Worm (Caenorhabditis elegans) whole organism, L1 larva: ENCODE data around the gene rec-8.

Experiments
- ama-1 ChIP-seq: fragments of 150-350 bp; optimal IDR thresholded peaks from 2 replicates; lab custom pipeline; 2014
- ceh-63 ChIP-seq: fragments of 200-800 bp; sonication (Bioruptor generic); optimal IDR thresholded peaks from 2 replicates; lab custom pipeline; 2018; ENCODE audit warnings: mild to moderate bottlenecking, missing genetic modification characterization, missing compliant biosample characterization
- egl-27 ChIP-seq, 2 experiments: fragments of 150-350 bp in 1 of 2; sonication (generic microtip); optimal IDR thresholded peaks; 3 replicates each; lab custom pipeline; 2017 to 2018; ENCODE audit warnings: missing biosample characterization in 2 of 2, missing genetic modification characterization in 2 of 2, missing genetic modification reagents in 2 of 2
- fos-1 ChIP-seq: fragments of 150-350 bp; optimal IDR thresholded peaks from 2 replicates; lab custom pipeline; 2014; ENCODE audit warnings: missing biosample characterization, missing genetic modification characterization
- hlh-17 ChIP-seq: fragments of 200-800 bp; sonication (Bioruptor generic); optimal IDR thresholded peaks from 2 replicates; lab custom pipeline; 2018; ENCODE audit warnings: missing genetic modification characterization, mild to moderate bottlenecking, missing compliant biosample characterization, moderate library complexity, borderline replicate concordance
- isw-1 ChIP-seq: fragments of 200-800 bp; sonication (Bioruptor generic); IDR thresholded peaks from 2 replicates; pipeline ENCODE4 v1.3.6; 2022; ENCODE audit warnings: missing genetic modification characterization, missing compliant biosample characterization
- lin-39 ChIP-seq: fragments of 150-350 bp; optimal IDR thresholded peaks from 2 replicates; lab custom pipeline; 2014; ENCODE audit warnings: missing biosample characterization, missing genetic modification reagents, missing genetic modification characterization
- mdl-1 ChIP-seq, 2 experiments: fragments of 150-350 bp; optimal IDR thresholded peaks; 2 replicates each; lab custom pipeline; 2014 to 2017; ENCODE audit warnings: missing biosample characterization in 2 of 2, missing genetic modification characterization in 2 of 2, inconsistent platforms in 1 of 2
- nhr-11 ChIP-seq: fragments of 150-350 bp; optimal IDR thresholded peaks from 2 replicates; lab custom pipeline; 2014; ENCODE audit warnings: missing biosample characterization, missing genetic modification characterization
- nhr-12 ChIP-seq: sonication (generic microtip); optimal IDR thresholded peaks from 2 replicates; lab custom pipeline; 2017; ENCODE audit warnings: missing biosample characterization, missing genetic modification characterization
- nhr-90 ChIP-seq: sonication (generic microtip); optimal IDR thresholded peaks from 2 replicates; lab custom pipeline; 2016; ENCODE audit warnings: mild to moderate bottlenecking, missing genetic modification characterization, missing compliant biosample characterization; ENCODE audit not compliant: poor library complexity
- unc-62 ChIP-seq: fragments of 150-350 bp; optimal IDR thresholded peaks from 2 replicates; lab custom pipeline; 2014; ENCODE audit warnings: missing biosample characterization, missing genetic modification reagents, missing genetic modification characterization
- unc-86 ChIP-seq: sonication (generic microtip); optimal IDR thresholded peaks from 2 replicates; lab custom pipeline; 2016; ENCODE audit warnings: missing genetic modification characterization, missing compliant biosample characterization

ce11 chrIV:13346078-13346477, 6.9 kb downstream of the rec-8 start:
- TF ChIP-seq nhr-90 (tag; lab: Kevin White, UChicago) (no peak), nhr-12 (tag; lab: Kevin White, UChicago) (no peak), ama-1 (lab: Kevin White, UChicago) (no peak), ceh-63 (no peak), isw-1 (GFP tag; lab: Robert Waterston, UW) (no peak), unc-62 (no peak), lin-39 (tag; lab: Kevin White, UChicago) (no peak), hlh-17 (GFP tag; lab: Kevin White, UChicago) (no peak), unc-86 (tag; lab: Kevin White, UChicago) (no peak), fos-1 (tag; lab: Kevin White, UChicago) (no peak), nhr-11 (tag; lab: Kevin White, UChicago) (no peak), egl-27 (tag; optimal IDR thresholded peaks at IDR 0.05; lab: Kevin White, UChicago) (no peak), mdl-1 (tag; optimal IDR thresholded peaks at IDR 0.05; lab: Kevin White, UChicago) (no peak)
